Worm (Caenorhabditis elegans) whole organism, L2 larva: Measurements from ENCODE around the gene str-82.

Experiments
- C34F6.9 ChIP-seq: fragments of 150-350 bp; optimal IDR thresholded peaks from 2 replicates; lab custom pipeline; 2014; ENCODE audit warnings: missing biosample characterization, missing genetic modification characterization
- F13H6.1 ChIP-seq: sonication (generic microtip); optimal IDR thresholded peaks from 2 replicates; lab custom pipeline; 2016; ENCODE audit warnings: missing genetic modification characterization, missing compliant biosample characterization
- ZK546.5 ChIP-seq: sonication (generic microtip); optimal IDR thresholded peaks from 2 replicates; lab custom pipeline; 2017; ENCODE audit warnings: missing biosample characterization, missing genetic modification characterization
- aly-2 ChIP-seq: fragments of 150-350 bp; optimal IDR thresholded peaks from 2 replicates; lab custom pipeline; 2014; ENCODE audit warnings: missing biosample characterization, missing genetic modification characterization
- ama-1 ChIP-seq: fragments of 150-350 bp; optimal IDR thresholded peaks from 2 replicates; lab custom pipeline; 2018; ENCODE audit warnings: inconsistent platforms
- blmp-1 ChIP-seq: sonication (generic microtip); optimal IDR thresholded peaks from 2 replicates; lab custom pipeline; 2017; ENCODE audit warnings: missing genetic modification characterization, mild to moderate bottlenecking, missing compliant biosample characterization, antibody characterized with exemption, moderate library complexity; ENCODE audit not compliant: insufficient read depth
- crh-2 ChIP-seq: sonication (generic microtip); optimal IDR thresholded peaks from 2 replicates; lab custom pipeline; 2017; ENCODE audit warnings: missing biosample characterization, missing genetic modification characterization
- dmd-4 ChIP-seq: sonication (generic microtip); optimal IDR thresholded peaks from 2 replicates; lab custom pipeline; 2017; ENCODE audit warnings: missing biosample characterization, missing genetic modification characterization
- elt-1 ChIP-seq: fragments of 150-350 bp; optimal IDR thresholded peaks from 2 replicates; lab custom pipeline; 2014; ENCODE audit warnings: missing biosample characterization, missing genetic modification characterization
- elt-3 ChIP-seq: sonication (generic microtip); optimal IDR thresholded peaks from 2 replicates; lab custom pipeline; 2017; ENCODE audit warnings: missing biosample characterization, missing genetic modification characterization
- fos-1 ChIP-seq: fragments of 150-350 bp; optimal IDR thresholded peaks from 2 replicates; lab custom pipeline; 2014; ENCODE audit warnings: missing biosample characterization, missing genetic modification characterization
- gmeb-1 ChIP-seq: fragments of 150-350 bp; optimal IDR thresholded peaks from 2 replicates; lab custom pipeline; 2014; ENCODE audit warnings: missing biosample characterization, missing genetic modification characterization
- lin-11 ChIP-seq: fragments of 150-350 bp; sonication (generic microtip); optimal IDR thresholded peaks from 2 replicates; lab custom pipeline; 2014; ENCODE audit warnings: missing biosample characterization, missing genetic modification characterization, inconsistent platforms, mixed read lengths
- lin-13 ChIP-seq: fragments of 150-350 bp; optimal IDR thresholded peaks from 2 replicates; lab custom pipeline; 2014; ENCODE audit warnings: missing biosample characterization, missing genetic modification reagents, missing genetic modification characterization
- lsy-2 ChIP-seq, 2 experiments: fragments of 150-350 bp in 1 of 2; sonication (generic microtip) in 1 of 2; optimal IDR thresholded peaks; 2 replicates each; lab custom pipeline; 2014 to 2017; ENCODE audit warnings: missing biosample characterization in 2 of 2, missing genetic modification characterization in 2 of 2
- mab-5 ChIP-seq: fragments of 150-350 bp; optimal IDR thresholded peaks from 2 replicates; lab custom pipeline; 2014; ENCODE audit warnings: missing biosample characterization, missing genetic modification characterization
- mbf-1 ChIP-seq: sonication (generic microtip); optimal IDR thresholded peaks from 2 replicates; lab custom pipeline; 2017; ENCODE audit warnings: missing biosample characterization, missing genetic modification characterization
- nhr-10 ChIP-seq: sonication (generic microtip); optimal IDR thresholded peaks from 2 replicates; lab custom pipeline; 2017; ENCODE audit warnings: missing biosample characterization, missing genetic modification characterization
- nhr-11 ChIP-seq: fragments of 150-350 bp; optimal IDR thresholded peaks from 2 replicates; lab custom pipeline; 2014; ENCODE audit warnings: missing biosample characterization, missing genetic modification characterization
- nhr-129 ChIP-seq: fragments of 150-350 bp; optimal IDR thresholded peaks from 2 replicates; lab custom pipeline; 2014; ENCODE audit warnings: missing biosample characterization, missing genetic modification characterization
- nhr-21 ChIP-seq: fragments of 150-350 bp; optimal IDR thresholded peaks from 2 replicates; lab custom pipeline; 2014; ENCODE audit warnings: missing biosample characterization, missing genetic modification characterization
- nhr-23 ChIP-seq: fragments of 150-350 bp; optimal IDR thresholded peaks from 2 replicates; lab custom pipeline; 2014; ENCODE audit warnings: missing biosample characterization, missing genetic modification reagents, missing genetic modification characterization
- nhr-237 ChIP-seq: fragments of 150-350 bp; optimal IDR thresholded peaks from 2 replicates; lab custom pipeline; 2014; ENCODE audit warnings: missing biosample characterization, missing genetic modification characterization
- nhr-25 ChIP-seq: fragments of 150-350 bp; sonication (generic microtip); optimal IDR thresholded peaks from 3 replicates; lab custom pipeline; 2014; ENCODE audit warnings: missing biosample characterization, missing genetic modification characterization
- nhr-77 ChIP-seq: fragments of 150-350 bp; optimal IDR thresholded peaks from 2 replicates; lab custom pipeline; 2014; ENCODE audit warnings: missing biosample characterization, missing genetic modification characterization
- sem-4 ChIP-seq: fragments of 150-350 bp; optimal IDR thresholded peaks from 2 replicates; lab custom pipeline; 2014; ENCODE audit warnings: missing biosample characterization, missing genetic modification reagents, missing genetic modification characterization
- skn-1 ChIP-seq: sonication (generic microtip); optimal IDR thresholded peaks from 2 replicates; lab custom pipeline; 2017; ENCODE audit warnings: missing biosample characterization, missing genetic modification characterization
- sma-9 ChIP-seq, 2 experiments: fragments of 150-350 bp in 1 of 2; sonication (generic microtip) in 1 of 2; optimal IDR thresholded peaks; 2 replicates each; lab custom pipeline; 2014 to 2016; ENCODE audit warnings: missing genetic modification characterization in 2 of 2, mild to moderate bottlenecking in 1 of 2, missing biosample characterization in 1 of 2, missing compliant biosample characterization in 1 of 2, missing genetic modification reagents in 1 of 2, moderate library complexity in 1 of 2
- snpc-4 ChIP-seq: fragments of 150-350 bp; optimal IDR thresholded peaks from 2 replicates; lab custom pipeline; 2014; ENCODE audit warnings: missing biosample characterization, missing genetic modification characterization
- unc-39 ChIP-seq: fragments of 150-350 bp; optimal IDR thresholded peaks from 2 replicates; lab custom pipeline; 2014; ENCODE audit warnings: missing biosample characterization, missing genetic modification characterization
- unc-55 ChIP-seq: fragments of 150-350 bp; sonication (generic microtip); optimal IDR thresholded peaks from 3 replicates; lab custom pipeline; 2014; ENCODE audit warnings: missing biosample characterization, missing genetic modification reagents, missing genetic modification characterization
- unc-62 ChIP-seq: fragments of 150-350 bp; optimal IDR thresholded peaks from 2 replicates; lab custom pipeline; 2014; ENCODE audit warnings: missing biosample characterization, missing genetic modification reagents, missing genetic modification characterization
- zag-1 ChIP-seq: fragments of 150-350 bp; optimal IDR thresholded peaks from 2 replicates; lab custom pipeline; 2014; ENCODE audit warnings: missing biosample characterization, missing genetic modification characterization
- ztf-1 ChIP-seq: fragments of 200-800 bp; sonication (Bioruptor generic); conservative IDR thresholded peaks from 2 replicates; pipeline ENCODE4 v1.3.6; 2022; ENCODE audit warnings: missing genetic modification characterization, missing compliant biosample characterization
- ztf-11 ChIP-seq: sonication (generic microtip); optimal IDR thresholded peaks from 2 replicates; lab custom pipeline; 2017; ENCODE audit warnings: missing biosample characterization, missing genetic modification characterization
- ztf-4 ChIP-seq: fragments of 150-350 bp; optimal IDR thresholded peaks from 2 replicates; lab custom pipeline; 2014; ENCODE audit warnings: missing biosample characterization, missing genetic modification characterization

The str-82 gene

DNA sequence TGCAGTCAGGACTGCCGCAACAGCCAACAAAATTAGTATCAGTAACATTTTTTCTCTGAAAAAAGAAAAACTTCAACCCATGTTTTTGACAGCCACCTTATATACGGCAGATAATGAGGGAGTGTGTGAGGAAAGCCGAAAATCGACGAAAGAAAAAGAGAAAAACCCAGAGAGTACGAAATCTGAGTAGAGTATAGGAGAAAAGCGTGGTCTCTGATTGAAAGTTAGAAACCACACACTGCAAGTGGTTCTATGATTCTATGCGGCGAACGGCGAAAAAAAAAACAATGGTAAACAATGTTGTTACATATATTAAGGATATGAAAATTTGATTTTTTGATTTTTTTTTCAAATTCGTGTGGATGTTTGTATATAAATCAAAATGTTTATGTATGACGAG, 6.7 kb upstream of the str-82 start, which contains the start of gene cyp-34A8:
cyp-34A8 (minus strand) TSS at position 62 of the 400 bp plus-strand sequence.
- TF ChIP-seq lsy-2 (tag; optimal IDR thresholded peaks at IDR 0.05; lab: Kevin White, UChicago) (no peak), sma-9 (GFP tag; optimal IDR thresholded peaks at IDR 0.05; lab: Kevin White, UChicago) (peak; percentile 31), sma-9 (tag; optimal IDR thresholded peaks at IDR 0.05; lab: Kevin White, UChicago) (no peak), unc-39 (no peak)
- TF ChIP-seq, all 48 proteins: peak for 1

- TF ChIP-seq nhr-10 (no peak), F13H6.1 (tag; lab: Kevin White, UChicago) (no peak), nhr-21 (tag; lab: Kevin White, UChicago) (no peak)
These were observed 5.5 kb upstream of the str-82 start for ce11 chrV:3968929-3969328.

DNA sequence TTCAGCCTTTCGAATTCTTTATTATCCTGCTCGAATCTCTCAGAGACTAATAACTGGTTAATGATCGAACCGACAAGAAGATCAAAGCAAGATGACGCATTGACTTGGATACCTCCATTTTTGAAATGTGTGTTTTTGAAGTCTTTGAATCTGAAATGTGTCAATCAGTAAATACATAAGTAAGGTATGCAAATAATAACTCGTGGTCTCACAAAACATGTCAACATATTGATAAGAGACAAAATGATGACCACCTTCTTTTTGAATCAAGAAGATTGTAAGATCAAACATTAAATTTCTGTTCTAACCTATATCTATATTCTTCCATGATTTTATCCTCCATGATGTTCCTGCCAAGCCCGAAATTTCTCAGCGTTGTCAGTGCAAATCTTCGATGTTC, 4.8 kb upstream of the str-82 start:
- TF ChIP-seq ztf-4 (tag; lab: Kevin White, UChicago) (no peak), nhr-129 (tag; lab: Kevin White, UChicago) (no peak), lin-11 (tag; lab: Kevin White, UChicago) (no peak), ZK546.5 (no peak), snpc-4 (tag; lab: Kevin White, UChicago) (no peak), skn-1 (tag; lab: Kevin White, UChicago) (no peak), dmd-4 (tag; lab: Kevin White, UChicago) (no peak), lin-13 (GFP tag; lab: Kevin White, UChicago) (no peak), nhr-11 (tag; lab: Kevin White, UChicago) (no peak), mab-5 (tag; lab: Kevin White, UChicago) (no peak), nhr-77 (tag; lab: Kevin White, UChicago) (no peak), zag-1 (tag; lab: Kevin White, UChicago) (no peak), F13H6.1 (tag; lab: Kevin White, UChicago) (no peak), blmp-1 (tag; lab: Kevin White, UChicago) (no peak), lsy-2 (tag; optimal IDR thresholded peaks at IDR 0.05; lab: Kevin White, UChicago) (no peak), sem-4 (tag; lab: Kevin White, UChicago) (no peak), nhr-25 (tag; lab: Kevin White, UChicago) (no peak), crh-2 (tag; lab: Kevin White, UChicago) (no peak)

DNA sequence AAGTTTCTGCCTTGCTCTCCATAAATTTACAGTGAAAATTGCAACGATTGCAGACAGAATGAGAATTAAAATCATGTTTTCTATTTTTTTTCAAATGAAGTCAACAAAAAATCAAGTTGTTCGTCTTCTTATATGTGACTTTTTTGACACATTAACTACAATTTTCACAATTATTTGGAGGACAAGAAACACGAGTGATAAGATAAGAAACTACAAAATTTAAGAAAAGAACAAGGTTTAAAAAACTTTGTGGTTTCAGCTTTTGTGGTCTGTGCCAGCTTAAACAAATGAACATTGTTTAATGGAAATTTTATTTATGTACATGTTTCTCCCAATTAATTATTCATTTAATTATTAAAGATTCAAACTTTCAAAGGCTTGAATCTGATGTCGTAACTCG, 4.1 kb upstream of the str-82 start, which contains the start of gene cyp-34A9:
cyp-34A9 (minus strand) TSS at position 131 of the 400 bp plus-strand sequence.
- TF ChIP-seq nhr-21 (tag; lab: Kevin White, UChicago) (no peak), fos-1 (tag; lab: Kevin White, UChicago) (peak; percentile 36), sma-9 (GFP tag; optimal IDR thresholded peaks at IDR 0.05; lab: Kevin White, UChicago) (peak; percentile 58), sma-9 (tag; optimal IDR thresholded peaks at IDR 0.05; lab: Kevin White, UChicago) (no peak), ZK546.5 (no peak), unc-62 (GFP tag; lab: Kevin White, UChicago) (no peak), elt-3 (tag; lab: Kevin White, UChicago) (no peak), dmd-4 (tag; lab: Kevin White, UChicago) (no peak)

DNA sequence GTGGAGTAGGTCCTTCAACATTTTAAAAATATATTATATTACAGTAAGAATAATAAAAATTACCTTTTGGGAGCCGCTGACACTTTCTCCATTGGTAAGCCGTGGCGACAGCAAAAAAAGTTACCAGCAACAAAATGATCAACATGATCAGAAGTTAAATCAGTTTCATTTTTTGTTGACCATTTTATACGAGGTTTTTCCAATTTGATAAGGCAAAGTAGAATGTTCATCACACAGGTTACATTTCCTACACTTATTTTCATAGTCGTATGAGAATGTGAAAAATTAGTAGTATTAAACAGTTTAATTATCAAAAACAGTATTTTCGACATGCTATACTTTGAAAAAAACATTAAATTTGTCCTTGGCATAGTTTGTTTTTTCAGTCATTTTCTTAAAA, 1.6 kb upstream of the str-82 start, which contains the start of gene cyp-34A10:
cyp-34A10 (minus strand) TSS at position 146 of the 400 bp plus-strand sequence.
- TF ChIP-seq ztf-1, result no peak
- no peak for TF ChIP-seq ztf-4 (tag; lab: Kevin White, UChicago)
- TF ChIP-seq, all 48 proteins: peak for 0

- TF ChIP-seq ztf-11 (tag; lab: Kevin White, UChicago) (no peak), elt-1 (no peak), aly-2 (tag; lab: Kevin White, UChicago) (no peak), lin-11 (tag; lab: Kevin White, UChicago) (no peak), C34F6.9 (no peak), mbf-1 (tag; lab: Kevin White, UChicago) (no peak), ama-1 (lab: Kevin White, UChicago) (no peak), nhr-23 (no peak), gmeb-1 (tag; lab: Kevin White, UChicago) (no peak), ZK546.5 (no peak), unc-55 (GFP tag; lab: Kevin White, UChicago) (no peak), nhr-237 (tag; lab: Kevin White, UChicago) (no peak)
These were observed 2.5 kb downstream of the str-82 start, which contains the start of gene str-83 for ce11 chrV:3976964-3977363. str-83 (plus strand) TSS chrV:3977264.
